Worm (Caenorhabditis elegans) whole organism, late embryonic: ENCODE results near the gene EEED8.4.

Source experiments
- T23F11.4 ChIP-seq: fragments of 200-800 bp; sonication (Bioruptor generic); optimal IDR thresholded peaks from 2 replicates; lab custom pipeline; 2018; ENCODE audit warnings: mild to moderate bottlenecking, missing genetic modification characterization, missing compliant biosample characterization
- ahr-1 ChIP-seq: sonication (generic microtip); optimal IDR thresholded peaks from 2 replicates; lab custom pipeline; 2016; ENCODE audit warnings: missing genetic modification characterization, missing compliant biosample characterization
- ceh-14 ChIP-seq: sonication (generic microtip); optimal IDR thresholded peaks from 2 replicates; lab custom pipeline; 2016; ENCODE audit warnings: missing genotype, missing genetic modification characterization, missing compliant biosample characterization
- ceh-18 ChIP-seq: sonication (generic microtip); optimal IDR thresholded peaks from 2 replicates; lab custom pipeline; 2016; ENCODE audit warnings: missing genetic modification characterization, missing compliant biosample characterization
- ceh-2 ChIP-seq: sonication (generic microtip); optimal IDR thresholded peaks from 2 replicates; lab custom pipeline; 2016; ENCODE audit warnings: missing genotype, missing genetic modification characterization, missing compliant biosample characterization
- ceh-22 ChIP-seq: sonication (generic microtip); optimal IDR thresholded peaks from 2 replicates; lab custom pipeline; 2017; ENCODE audit warnings: missing biosample characterization, missing genetic modification characterization
- ceh-24 ChIP-seq: sonication (generic microtip); optimal IDR thresholded peaks from 2 replicates; lab custom pipeline; 2016; ENCODE audit warnings: mild to moderate bottlenecking, missing genetic modification characterization, missing compliant biosample characterization
- ceh-30 ChIP-seq: fragments of 150-350 bp; optimal IDR thresholded peaks from 2 replicates; lab custom pipeline; 2014; ENCODE audit warnings: missing biosample characterization, missing genetic modification characterization
- ceh-34 ChIP-seq: sonication (generic microtip); optimal IDR thresholded peaks from 2 replicates; lab custom pipeline; 2016; ENCODE audit warnings: mild to moderate bottlenecking, missing genetic modification characterization, missing compliant biosample characterization
- ceh-9 ChIP-seq: sonication (generic microtip); optimal IDR thresholded peaks from 2 replicates; lab custom pipeline; 2016; ENCODE audit warnings: mild to moderate bottlenecking, missing genetic modification characterization, inconsistent platforms, missing compliant biosample characterization
- dmd-4 ChIP-seq: sonication (generic microtip); optimal IDR thresholded peaks from 2 replicates; lab custom pipeline; 2016; ENCODE audit warnings: borderline replicate concordance, missing genetic modification characterization, missing compliant biosample characterization
- dve-1 ChIP-seq: sonication (generic microtip); optimal IDR thresholded peaks from 2 replicates; lab custom pipeline; 2017; ENCODE audit warnings: antibody characterized with exemption, mild to moderate bottlenecking, missing genetic modification characterization, missing compliant biosample characterization
- elt-2 ChIP-seq: sonication (generic microtip); optimal IDR thresholded peaks from 2 replicates; lab custom pipeline; 2016; ENCODE audit warnings: missing genetic modification reagents, missing genetic modification characterization, missing compliant biosample characterization
- ets-4 ChIP-seq: sonication (generic microtip); optimal IDR thresholded peaks from 2 replicates; lab custom pipeline; 2016; ENCODE audit warnings: missing genetic modification characterization, missing compliant biosample characterization
- eyg-1 ChIP-seq: sonication (generic microtip); optimal IDR thresholded peaks from 2 replicates; lab custom pipeline; 2016; ENCODE audit warnings: missing genotype, missing genetic modification characterization, missing compliant biosample characterization
- fax-1 ChIP-seq: sonication (generic microtip); optimal IDR thresholded peaks from 2 replicates; lab custom pipeline; 2016; ENCODE audit warnings: missing genotype, missing genetic modification characterization, missing compliant biosample characterization
- fkh-10 ChIP-seq: fragments of 150-350 bp; optimal IDR thresholded peaks from 2 replicates; lab custom pipeline; 2014; ENCODE audit warnings: missing biosample characterization, missing genetic modification reagents, missing genetic modification characterization
- fkh-6 ChIP-seq: sonication (generic microtip); optimal IDR thresholded peaks from 2 replicates; lab custom pipeline; 2016; ENCODE audit warnings: missing genetic modification characterization, missing compliant biosample characterization
- gmeb-2 ChIP-seq: sonication (generic microtip); optimal IDR thresholded peaks from 2 replicates; lab custom pipeline; 2016; ENCODE audit warnings: missing genetic modification characterization, inconsistent platforms, missing compliant biosample characterization
- hlh-13 ChIP-seq: fragments of 200-800 bp; sonication (Bioruptor generic); optimal IDR thresholded peaks from 2 replicates; lab custom pipeline; 2018; ENCODE audit warnings: mild to moderate bottlenecking, missing genetic modification characterization, missing compliant biosample characterization
- hlh-6 ChIP-seq: sonication (generic microtip); optimal IDR thresholded peaks from 2 replicates; lab custom pipeline; 2016; ENCODE audit warnings: missing genotype, missing genetic modification characterization, missing compliant biosample characterization
- lin-11 ChIP-seq: fragments of 200-800 bp; sonication (Bioruptor generic); optimal IDR thresholded peaks from 2 replicates; lab custom pipeline; 2018; ENCODE audit warnings: mild to moderate bottlenecking, missing genetic modification characterization, missing compliant biosample characterization
- madf-2 ChIP-seq: sonication (generic microtip); optimal IDR thresholded peaks from 2 replicates; lab custom pipeline; 2017; ENCODE audit warnings: missing genetic modification characterization, missing compliant biosample characterization
- odd-2 ChIP-seq: sonication (generic microtip); optimal IDR thresholded peaks from 2 replicates; lab custom pipeline; 2017; ENCODE audit warnings: antibody characterized with exemption, mild to moderate bottlenecking, missing genetic modification characterization, missing compliant biosample characterization
- pag-3 ChIP-seq: sonication (generic microtip); optimal IDR thresholded peaks from 2 replicates; lab custom pipeline; 2016; ENCODE audit warnings: missing compliant biosample characterization, missing genetic modification characterization, borderline replicate concordance
- pha-2 ChIP-seq: sonication (generic microtip); optimal IDR thresholded peaks from 2 replicates; lab custom pipeline; 2017; ENCODE audit warnings: mild to moderate bottlenecking, missing genetic modification characterization, missing compliant biosample characterization
- pros-1 ChIP-seq: fragments of 150-350 bp; optimal IDR thresholded peaks from 2 replicates; lab custom pipeline; 2014; ENCODE audit warnings: missing biosample characterization, missing genetic modification reagents, missing genetic modification characterization
- ref-2 ChIP-seq: sonication (generic microtip); optimal IDR thresholded peaks from 2 replicates; lab custom pipeline; 2016; ENCODE audit warnings: missing genetic modification characterization, missing compliant biosample characterization
- sdc-2 ChIP-seq: sonication (generic microtip); optimal IDR thresholded peaks from 2 replicates; lab custom pipeline; 2016; ENCODE audit warnings: missing genotype, missing genetic modification characterization, missing compliant biosample characterization
- tbx-2 ChIP-seq: sonication (generic microtip); optimal IDR thresholded peaks from 2 replicates; lab custom pipeline; 2016; ENCODE audit warnings: missing genetic modification characterization, missing compliant biosample characterization
- tbx-7 ChIP-seq: sonication (generic microtip); optimal IDR thresholded peaks from 2 replicates; lab custom pipeline; 2016; ENCODE audit warnings: missing genotype, missing genetic modification characterization, missing compliant biosample characterization
- ttx-3 ChIP-seq: sonication (generic microtip); optimal IDR thresholded peaks from 2 replicates; lab custom pipeline; 2016; ENCODE audit warnings: missing genetic modification reagents, missing genetic modification characterization, missing compliant biosample characterization
- unc-3 ChIP-seq, 2 experiments: fragments of 200-800 bp in 1 of 2; sonication (Bioruptor generic) in 1 of 2; sonication (generic microtip) in 1 of 2; conservative IDR thresholded peaks in 1 of 2; optimal IDR thresholded peaks in 1 of 2; 2 replicates each; pipeline versions ENCODE4 v1.3.6 to Lab custom; 2016 to 2022; ENCODE audit warnings: missing compliant biosample characterization in 2 of 2, missing genetic modification characterization in 2 of 2, missing genetic modification reagents in 1 of 2
- unc-42 ChIP-seq: sonication (generic microtip); optimal IDR thresholded peaks from 2 replicates; lab custom pipeline; 2016; ENCODE audit warnings: missing genotype, missing genetic modification characterization, missing compliant biosample characterization
- ztf-16 ChIP-seq: sonication (generic microtip); optimal IDR thresholded peaks from 2 replicates; lab custom pipeline; 2017; ENCODE audit warnings: missing genetic modification characterization, missing compliant biosample characterization

EEED8.4 gene

ce11 chrII:5429522-5430257, 20.6 kb downstream of the EEED8.4 start, which contains the start of the genes F07F6.4 and F07F6.2:
Gene F07F6.4, minus strand, starts transcription at chrII:5429572.
Gene F07F6.2, plus strand, starts transcription at chrII:5430207.
- TF ChIP-seq ceh-14 (tag; lab: Kevin White, UChicago) (no peak), odd-2 (tag; lab: Kevin White, UChicago) (no peak), fkh-10 (GFP tag; lab: Kevin White, UChicago) (no peak), hlh-13 (GFP tag; lab: Kevin White, UChicago) (no peak), tbx-2 (peak; percentile 9), fax-1 (tag; lab: Kevin White, UChicago) (no peak), T23F11.4 (GFP tag; lab: Kevin White, UChicago) (no peak), ceh-34 (tag; lab: Kevin White, UChicago) (no peak), unc-3 (GFP tag; conservative IDR thresholded peaks at IDR 0.05; lab: Robert Waterston, UW) (no peak), unc-3 (tag; optimal IDR thresholded peaks at IDR 0.05; lab: Kevin White, UChicago) (peak; percentile 19), pag-3 (tag; lab: Kevin White, UChicago) (no peak), sdc-2 (tag; lab: Kevin White, UChicago) (no peak), unc-42 (tag; lab: Kevin White, UChicago) (peak; percentile 35), ceh-2 (tag; lab: Kevin White, UChicago) (no peak), elt-2 (tag; lab: Kevin White, UChicago) (no peak), dve-1 (tag; lab: Kevin White, UChicago) (peak; percentile 3), eyg-1 (tag; lab: Kevin White, UChicago) (no peak), ref-2 (no peak), gmeb-2 (tag; lab: Kevin White, UChicago) (no peak)
- TF ChIP-seq, all 69 proteins: peak for 4

ce11 chrII:5433069-5433468, 23.9 kb downstream of the EEED8.4 start, which contains the start of gene srx-114:
Gene srx-114, minus strand, starts transcription at chrII:5433169.
- no peak for TF ChIP-seq ceh-22 (tag; lab: Kevin White, UChicago)

DNA sequence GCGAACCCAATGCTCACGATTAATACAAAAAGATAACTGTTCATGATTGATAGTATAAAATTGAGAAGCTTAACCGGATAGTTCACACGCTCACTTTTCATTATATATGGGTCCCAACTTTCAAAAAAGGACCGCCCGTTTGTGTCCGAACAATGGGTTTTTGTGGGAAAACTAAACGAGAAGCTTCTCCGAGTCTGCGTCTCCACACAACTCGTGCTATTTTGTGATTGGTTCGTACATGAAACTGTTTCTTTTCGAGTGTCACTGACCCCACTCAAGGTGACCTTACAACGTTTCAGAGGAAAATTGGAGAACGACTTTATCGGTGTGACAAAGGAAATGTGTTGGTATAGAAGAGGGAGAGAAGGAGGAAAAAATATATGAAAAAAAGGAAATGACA, 27.7 kb downstream of the EEED8.4 start, which contains the start of gene dct-5:
TSS of gene dct-5 (minus strand) at position 101 of the 400 bp plus-strand sequence.
- TF ChIP-seq fkh-6 (tag; lab: Kevin White, UChicago): no peak
- TF ChIP-seq lin-11 (tag; lab: Kevin White, UChicago): no peak
- TF ChIP-seq hlh-13 (GFP tag; lab: Kevin White, UChicago): no peak
- TF ChIP-seq pha-2 (tag; lab: Kevin White, UChicago): no peak
- no peak for TF ChIP-seq ahr-1
- no peak for TF ChIP-seq dmd-4 (tag; lab: Kevin White, UChicago)
- no peak for TF ChIP-seq madf-2 (tag; lab: Kevin White, UChicago)
- no peak for TF ChIP-seq dve-1 (tag; lab: Kevin White, UChicago)
- no peak for TF ChIP-seq unc-42 (tag; lab: Kevin White, UChicago)
- no peak for TF ChIP-seq ceh-24
- no peak for TF ChIP-seq pros-1 (tag; lab: Kevin White, UChicago)
- TF ChIP-seq hlh-6 (tag; lab: Kevin White, UChicago): no peak

ce11 chrII:5437586-5437985, 28.5 kb downstream of the EEED8.4 start, which contains the start of gene F07F6.1:
Gene F07F6.1, plus strand, starts transcription at chrII:5437886.
- TF ChIP-seq tbx-2: no peak
- no peak for TF ChIP-seq ceh-9 (tag; lab: Kevin White, UChicago)
- TF ChIP-seq ztf-16 (tag; lab: Kevin White, UChicago): no peak
- TF ChIP-seq, all 69 proteins: peak for 0

ce11 chrII:5446506-5446905, 37.4 kb downstream of the EEED8.4 start, which contains the start of gene nmr-1:
Gene nmr-1, minus strand, starts transcription at chrII:5446606.
- no peak for TF ChIP-seq ceh-18
- TF ChIP-seq ceh-22 (tag; lab: Kevin White, UChicago): no peak
- TF ChIP-seq tbx-7 (tag; lab: Kevin White, UChicago): no peak
- TF ChIP-seq hlh-13 (GFP tag; lab: Kevin White, UChicago): no peak
- TF ChIP-seq ttx-3 (tag; lab: Kevin White, UChicago): no peak
- no peak for TF ChIP-seq ceh-30 (tag; lab: Kevin White, UChicago)
- no peak for TF ChIP-seq ets-4
- TF ChIP-seq, all 69 proteins: peak for 0
